Fruit fly (Drosophila melanogaster): ENCODE measurements around the gene Nlp.

Nlp gene

DNA sequence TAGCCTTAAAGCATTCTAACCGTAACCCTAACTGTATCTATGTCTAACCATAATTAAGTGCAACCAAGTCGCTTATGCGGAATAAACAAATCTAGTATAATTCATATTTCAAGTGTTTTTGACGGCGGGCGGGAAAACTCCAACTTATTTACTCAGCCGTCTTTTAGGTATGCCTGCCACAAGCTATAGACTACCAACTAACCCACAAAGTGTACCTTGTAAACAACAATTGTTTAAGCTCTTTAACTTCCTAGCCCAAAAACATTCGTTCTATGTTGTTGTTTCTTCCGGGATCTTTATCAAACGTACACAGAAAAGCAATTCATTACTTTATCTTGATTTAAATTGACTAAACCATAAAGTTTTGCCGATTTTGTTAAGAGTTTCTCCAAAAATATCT is 13.9 kb upstream of the Nlp start (continued):
- TF ChIP-seq CG13296 (GFP tag; optimal IDR thresholded peaks at IDR 0.05) = peak; percentile 8
- TF ChIP-seq hth (optimal IDR thresholded peaks at IDR 0.05) = no peak
- no peak for TF ChIP-seq CG14050 (GFP tag; IDR thresholded peaks at IDR 0.05)
- no peak for TF ChIP-seq CG16813 (GFP tag; IDR thresholded peaks at IDR 0.05; ENCODE audit: partially characterized antibody)
- TF ChIP-seq CG7928 (GFP tag; optimal IDR thresholded peaks at IDR 0.05) = no peak
- no peak for TF ChIP-seq CG5953 (GFP tag; IDR thresholded peaks at IDR 0.05)
- TF ChIP-seq run (tag; optimal IDR thresholded peaks at IDR 0.05) = no peak
- TF ChIP-seq CG15514 (GFP tag; optimal IDR thresholded peaks at IDR 0.05) = peak; percentile 23
- peak; percentile 0 for TF ChIP-seq BtbVII (GFP tag; optimal IDR thresholded peaks at IDR 0.05)
- TF ChIP-seq CG10431 (GFP tag; optimal IDR thresholded peaks at IDR 0.05) = no peak
- TF ChIP-seq Lpt (GFP tag; optimal IDR thresholded peaks at IDR 0.05) = no peak
- TF ChIP-seq CG30020 (tag; optimal IDR thresholded peaks at IDR 0.05) = no peak
- no peak for TF ChIP-seq CTCF (GFP tag; optimal IDR thresholded peaks at IDR 0.05)
- peak; percentile 58 for TF ChIP-seq Fer1 (GFP tag; optimal IDR thresholded peaks at IDR 0.05)
- TF ChIP-seq Dfd (GFP tag; optimal IDR thresholded peaks at IDR 0.05) = no peak
- TF ChIP-seq usp (GFP tag; optimal IDR thresholded peaks at IDR 0.05) = no peak
- no peak for TF ChIP-seq Dip2 (GFP tag; IDR thresholded peaks at IDR 0.05)
- TF ChIP-seq trem (tag; optimal IDR thresholded peaks at IDR 0.05) = no peak
- TF ChIP-seq NfI (GFP tag; optimal IDR thresholded peaks at IDR 0.05) = no peak
- no peak for TF ChIP-seq CG10321 (GFP tag; IDR thresholded peaks at IDR 0.05)
- TF ChIP-seq mirr (GFP tag; optimal IDR thresholded peaks at IDR 0.05) = peak; percentile 17
- TF ChIP-seq tx (GFP tag; optimal IDR thresholded peaks at IDR 0.05) = no peak
- TF ChIP-seq yki (optimal IDR thresholded peaks at IDR 0.05) = no peak
- TF ChIP-seq CG6813 (GFP tag; optimal IDR thresholded peaks at IDR 0.05) = peak; percentile 33
- TF ChIP-seq sc (optimal IDR thresholded peaks at IDR 0.05) = no peak
- no peak for TF ChIP-seq sc (GFP tag; optimal IDR thresholded peaks at IDR 0.05)
- no peak for TF ChIP-seq Atf3 (GFP tag; optimal IDR thresholded peaks at IDR 0.05)
- TF ChIP-seq fd96Cb (tag; optimal IDR thresholded peaks at IDR 0.05) = no peak
- TF ChIP-seq CG17568 (GFP tag; optimal IDR thresholded peaks at IDR 0.05) = no peak
- peak; percentile 4 for TF ChIP-seq CG10543 (GFP tag; optimal IDR thresholded peaks at IDR 0.05)
- no peak for TF ChIP-seq CG3847 (GFP tag; IDR thresholded peaks at IDR 0.05)
- no peak for TF ChIP-seq CG10274 (GFP tag; optimal IDR thresholded peaks at IDR 0.05)
- no peak for TF ChIP-seq pan (optimal IDR thresholded peaks at IDR 0.05)
- TF ChIP-seq pan (GFP tag; optimal IDR thresholded peaks at IDR 0.05 in 1 of 2, IDR thresholded peaks at IDR 0.05 in 1 of 2) = no peak
- no peak for TF ChIP-seq ttk (GFP tag; IDR thresholded peaks at IDR 0.05)
- no peak for TF ChIP-seq Hr51 (GFP tag; optimal IDR thresholded peaks at IDR 0.05)
- TF ChIP-seq CG15011 (GFP tag; optimal IDR thresholded peaks at IDR 0.05) = no peak
- TF ChIP-seq YL-1 (GFP tag; optimal IDR thresholded peaks at IDR 0.05) = no peak
- no peak for TF ChIP-seq bab2 (GFP tag; optimal IDR thresholded peaks at IDR 0.05)
- no peak for TF ChIP-seq CG10959 (GFP tag; IDR thresholded peaks at IDR 0.05)
- no peak for TF ChIP-seq HLH3B (GFP tag; IDR thresholded peaks at IDR 0.05)
- peak in 1 of 2 experiments; percentile 7 for TF ChIP-seq Eip74EF (GFP tag; optimal IDR thresholded peaks at IDR 0.05)
- TF ChIP-seq kah (GFP tag; optimal IDR thresholded peaks at IDR 0.05) = no peak
- no peak for TF ChIP-seq cwo (GFP tag; optimal IDR thresholded peaks at IDR 0.05)

DNA sequence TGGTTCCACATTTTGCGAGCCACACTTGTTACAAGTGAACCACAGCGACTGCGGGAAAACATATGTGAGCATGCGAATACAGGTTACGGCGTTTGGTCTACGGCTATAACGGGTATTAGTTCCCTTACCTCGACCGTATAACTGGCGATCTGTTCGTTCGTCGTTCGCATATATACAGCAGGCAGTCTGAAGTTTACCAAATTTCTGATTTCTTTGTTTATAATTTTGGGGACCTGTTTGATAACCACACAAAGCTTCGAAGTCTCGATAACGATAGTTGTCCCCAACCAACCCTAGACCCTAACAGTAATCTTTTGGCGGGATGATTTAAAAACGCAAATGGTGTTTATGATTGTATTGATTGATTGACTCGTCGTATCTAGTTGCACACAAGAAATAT is 11.5 kb upstream of the Nlp start, which contains the start of gene Acph-1:
Gene Acph-1, minus strand, starts transcription at position 278 of the 400 bp plus-strand sequence.
- TF ChIP-seq CG6765 (GFP tag; optimal IDR thresholded peaks at IDR 0.05) (peak; percentile 9), CG2712 (tag; optimal IDR thresholded peaks at IDR 0.05) (no peak), Blimp-1 (GFP tag; optimal IDR thresholded peaks at IDR 0.05) (no peak), CG10654 (GFP tag; optimal IDR thresholded peaks at IDR 0.05) (no peak), HHEX (GFP tag; optimal IDR thresholded peaks at IDR 0.05) (no peak), abd-A (tag; optimal IDR thresholded peaks at IDR 0.05) (no peak), pzg (GFP tag; optimal IDR thresholded peaks at IDR 0.05) (peak; percentile 40), dpn (GFP tag; optimal IDR thresholded peaks at IDR 0.05) (no peak), unc-4 (GFP tag; IDR thresholded peaks at IDR 0.05; ENCODE audit: partially characterized antibody) (peak; percentile 22; the same call in 1 of the 2 replicates), pho (GFP tag; optimal IDR thresholded peaks at IDR 0.05) (no peak), Meics (GFP tag; optimal IDR thresholded peaks at IDR 0.05) (no peak), Dref (GFP tag; IDR thresholded peaks at IDR 0.05) (peak; percentile 69)

All from whole organism, embryonic.